Worm (Caenorhabditis elegans): ENCODE results near the gene Y43F4A.1.
A peak's percentile ranks its signal among the peaks of the same experiment; 100 is the strongest.

Y43F4A.1 gene

DNA sequence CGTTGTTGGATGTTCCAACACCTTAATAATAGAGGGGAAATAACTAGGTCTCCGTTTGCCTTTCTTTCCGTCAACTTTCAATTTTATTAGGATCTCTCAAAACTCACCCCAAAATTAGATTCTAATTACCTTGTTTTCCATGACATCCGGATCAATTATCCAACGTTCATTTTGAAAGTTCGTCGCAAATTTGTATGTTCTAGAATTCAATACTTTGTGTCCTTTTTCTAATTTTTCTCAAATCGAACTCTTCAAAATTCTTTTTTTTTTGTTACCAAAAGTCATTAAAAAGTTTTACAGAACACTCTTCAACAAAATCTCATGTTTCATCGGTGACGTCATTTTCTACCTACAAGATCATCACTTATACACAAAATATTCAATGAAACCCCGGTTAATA, at the start of gene Y43F4A.1:
Y43F4A.1 (plus strand) TSS at position 301 of the 400 bp plus-strand sequence.
- TF ChIP-seq unc-86 (tag; optimal IDR thresholded peaks at IDR 0.05) (no peak), C16A3.4 (tag; optimal IDR thresholded peaks at IDR 0.05) (no peak), elt-3 (tag; optimal IDR thresholded peaks at IDR 0.05) (no peak), tbx-2 (tag; optimal IDR thresholded peaks at IDR 0.05) (no peak), tlp-1 (tag; optimal IDR thresholded peaks at IDR 0.05) (no peak), lin-39 (tag; optimal IDR thresholded peaks at IDR 0.05) (no peak), blmp-1 (tag; optimal IDR thresholded peaks at IDR 0.05) (peak; percentile 64), sptf-1 (tag; optimal IDR thresholded peaks at IDR 0.05) (no peak)

DNA sequence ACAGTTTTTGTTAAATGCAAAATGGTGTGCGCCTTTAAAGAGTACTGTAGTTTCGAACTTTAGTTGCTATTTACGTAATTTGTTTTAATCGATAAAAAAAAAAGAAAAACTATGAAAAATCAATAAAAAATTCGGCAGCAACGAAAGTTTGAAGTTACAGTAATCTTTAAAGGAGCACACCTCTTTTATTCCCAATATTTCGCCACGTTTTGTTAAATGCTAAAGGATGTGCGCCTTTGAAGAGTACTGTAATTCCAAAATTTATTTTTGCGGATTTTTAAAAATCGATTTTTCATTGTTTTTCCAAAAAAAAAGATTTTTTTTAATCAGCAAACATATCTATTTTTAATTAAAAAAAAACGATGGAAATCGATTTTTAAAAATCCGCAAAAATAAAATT, 49.2 kb upstream of the Y43F4A.1 start:
- TF ChIP-seq C16A3.4 (tag; optimal IDR thresholded peaks at IDR 0.05) (no peak), ztf-11 (tag; optimal IDR thresholded peaks at IDR 0.05) (no peak), blmp-1 (tag; optimal IDR thresholded peaks at IDR 0.05) (no peak), fkh-10 (GFP tag; optimal IDR thresholded peaks at IDR 0.05) (no peak), zag-1 (tag; optimal IDR thresholded peaks at IDR 0.05) (no peak), dpl-1 (GFP tag; optimal IDR thresholded peaks at IDR 0.05) (no peak), xbp-1 (tag; optimal IDR thresholded peaks at IDR 0.05) (no peak), ceh-88 (GFP tag; IDR thresholded peaks at IDR 0.05) (no peak), sup-37 (GFP tag; optimal IDR thresholded peaks at IDR 0.05) (no peak), pax-3 (tag; optimal IDR thresholded peaks at IDR 0.05) (no peak), lin-35 (GFP tag; optimal IDR thresholded peaks at IDR 0.05) (no peak), skn-1 (tag; optimal IDR thresholded peaks at IDR 0.05) (no peak), aly-2 (tag; optimal IDR thresholded peaks at IDR 0.05) (no peak), nhr-76 (tag; optimal IDR thresholded peaks at IDR 0.05) (no peak), pqm-1 (tag; optimal IDR thresholded peaks at IDR 0.05) (no peak), dsc-1 (tag; optimal IDR thresholded peaks at IDR 0.05) (no peak), ceh-90 (tag; optimal IDR thresholded peaks at IDR 0.05) (no peak), mab-9 (GFP tag; IDR thresholded peaks at IDR 0.05) (no peak), lin-13 (GFP tag; optimal IDR thresholded peaks at IDR 0.05) (no peak)

DNA sequence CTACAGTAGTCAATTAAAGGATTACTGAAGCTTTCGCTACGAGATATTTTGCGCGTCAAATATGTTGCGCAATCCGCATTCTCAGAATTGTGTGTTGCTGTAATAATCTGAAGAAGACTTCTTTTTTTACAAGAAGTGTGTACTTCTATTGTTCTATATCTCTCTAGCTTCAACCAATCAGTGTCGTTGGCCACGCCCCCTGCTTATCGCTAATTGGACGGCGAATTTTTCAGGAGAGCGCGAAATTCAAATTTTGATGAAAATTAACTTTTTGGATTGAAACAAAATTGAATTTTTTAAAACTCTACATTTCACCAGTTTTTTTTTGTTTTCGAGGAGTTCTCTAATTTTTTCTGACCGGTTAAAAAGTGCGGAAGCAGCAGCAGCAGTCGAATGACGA, 46.0 kb upstream of the Y43F4A.1 start:
- TF ChIP-seq nhr-19 (GFP tag; conservative IDR thresholded peaks at IDR 0.05) (no peak), efl-1 (optimal IDR thresholded peaks at IDR 0.05) (no peak), efl-1 (GFP tag; optimal IDR thresholded peaks at IDR 0.05 in 1 of 2) (peak in 1 of 2 experiments; percentile 11), egl-27 (tag; optimal IDR thresholded peaks at IDR 0.05) (no peak)

DNA sequence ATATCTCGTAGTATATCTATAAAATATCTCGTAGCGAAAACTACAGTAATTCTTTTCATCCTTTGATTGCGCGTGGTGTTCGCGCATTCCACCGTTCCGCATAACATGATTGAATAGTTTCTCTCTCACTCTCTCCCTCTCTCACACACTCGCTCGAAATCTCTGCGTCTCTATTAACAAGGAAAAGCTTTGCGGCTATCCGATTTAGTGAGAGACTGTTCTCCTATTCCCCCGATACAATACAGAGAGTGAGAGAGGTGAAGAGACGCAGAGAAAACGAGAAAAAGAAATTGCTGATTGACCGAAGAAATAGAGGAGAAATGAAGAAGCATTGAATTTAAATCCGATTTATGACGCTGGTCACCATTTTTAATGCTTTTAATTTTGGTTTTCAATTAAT, 40.9 kb upstream of the Y43F4A.1 start:
- TF ChIP-seq fkh-8 (tag; optimal IDR thresholded peaks at IDR 0.05) (no peak), nhr-90 (tag; optimal IDR thresholded peaks at IDR 0.05; ENCODE audit: poor library complexity) (no peak), nhr-19 (GFP tag; conservative IDR thresholded peaks at IDR 0.05) (no peak), aha-1 (tag; optimal IDR thresholded peaks at IDR 0.05) (no peak), ceh-82 (tag; optimal IDR thresholded peaks at IDR 0.05) (no peak), pag-3 (tag; optimal IDR thresholded peaks at IDR 0.05; ENCODE audit: borderline replicate concordance, insufficient read depth) (no peak), tlp-1 (tag; optimal IDR thresholded peaks at IDR 0.05) (no peak), fkh-10 (GFP tag; optimal IDR thresholded peaks at IDR 0.05) (no peak), hlh-4 (tag; optimal IDR thresholded peaks at IDR 0.05) (no peak), nhr-28 (tag; optimal IDR thresholded peaks at IDR 0.05) (no peak), snu-23 (GFP tag; optimal IDR thresholded peaks at IDR 0.05) (no peak), sptf-1 (tag; optimal IDR thresholded peaks at IDR 0.05) (no peak), rnt-1 (tag; optimal IDR thresholded peaks at IDR 0.05) (no peak), isw-1 (GFP tag; IDR thresholded peaks at IDR 0.05) (no peak), egl-27 (tag; optimal IDR thresholded peaks at IDR 0.05) (no peak), lin-15B (tag; optimal IDR thresholded peaks at IDR 0.05) (no peak), sox-4 (tag; optimal IDR thresholded peaks at IDR 0.05) (no peak), elt-2 (tag; optimal IDR thresholded peaks at IDR 0.05) (no peak), egl-13 (tag; optimal IDR thresholded peaks at IDR 0.05) (no peak), nhr-77 (tag; optimal IDR thresholded peaks at IDR 0.05) (no peak), xbp-1 (tag; optimal IDR thresholded peaks at IDR 0.05) (no peak), lin-13 (GFP tag; optimal IDR thresholded peaks at IDR 0.05) (no peak), efl-1 (optimal IDR thresholded peaks at IDR 0.05) (peak; percentile 8 to 10), efl-1 (GFP tag; optimal IDR thresholded peaks at IDR 0.05 in 1 of 2) (peak in 1 of 2 experiments; percentile 92), tbx-2 (tag; optimal IDR thresholded peaks at IDR 0.05) (no peak), swsn-7 (tag; optimal IDR thresholded peaks at IDR 0.05) (no peak), nhr-85 (tag) (peak; percentile 60), dsc-1 (tag; optimal IDR thresholded peaks at IDR 0.05) (peak; percentile 7), lin-39 (tag; optimal IDR thresholded peaks at IDR 0.05) (no peak), blmp-1 (tag; optimal IDR thresholded peaks at IDR 0.05) (peak; percentile 87), jun-1 (tag; optimal IDR thresholded peaks at IDR 0.05) (no peak), nhr-76 (tag; optimal IDR thresholded peaks at IDR 0.05) (no peak)
